Fruit fly (Drosophila melanogaster) whole organism, embryonic: ENCODE data around the gene CG9132.
A peak's percentile ranks its signal among the peaks of the same experiment; 100 is the strongest.

ENCODE experiments used
- Ada2b ChIP-seq: fragments of 200-800 bp; sonication (Bioruptor generic); IDR thresholded peaks from 2 replicates; pipeline ENCODE4 v1.3.6; 2022; ENCODE audit warnings: missing biosample characterization, missing genetic modification characterization
- Atf-2 ChIP-seq: fragments of 200-800 bp; sonication (Bioruptor generic); optimal IDR thresholded peaks from 2 replicates; lab custom pipeline; 2016; ENCODE audit warnings: missing biosample characterization, missing genetic modification characterization
- Atf3 ChIP-seq: fragments of 200-800 bp; sonication (Bioruptor generic); optimal IDR thresholded peaks from 3 replicates; lab custom pipeline; 2016; ENCODE audit warnings: missing biosample characterization, missing genetic modification characterization
- Atf6 ChIP-seq: fragments of 200-800 bp; sonication (Bioruptor generic); IDR thresholded peaks from 2 replicates; pipeline ENCODE4 v1.3.6; 2022; ENCODE audit warnings: missing biosample characterization, missing genetic modification characterization
- Bdp1 ChIP-seq: fragments of 200-800 bp; sonication (Bioruptor generic); optimal IDR thresholded peaks from 3 replicates; lab custom pipeline; 2016; ENCODE audit warnings: missing biosample characterization, missing genetic modification characterization
- CG10147 ChIP-seq: fragments of 200-800 bp; sonication (Bioruptor generic); optimal IDR thresholded peaks from 2 replicates; lab custom pipeline; 2019; ENCODE audit warnings: missing biosample characterization, mild to moderate bottlenecking, missing genetic modification characterization, moderate library complexity
- CG10209 ChIP-seq: fragments of 200-800 bp; sonication (Bioruptor generic); optimal IDR thresholded peaks from 3 replicates; lab custom pipeline; 2017; ENCODE audit warnings: missing biosample characterization, mild to moderate bottlenecking, missing genetic modification characterization, missing genetic modification reagents
- CG11398 ChIP-seq: fragments of 200-800 bp; sonication (Bioruptor generic); optimal IDR thresholded peaks from 2 replicates; lab custom pipeline; 2016; ENCODE audit warnings: missing biosample characterization, missing genetic modification characterization
- CG13624 ChIP-seq: fragments of 200-800 bp; sonication (Bioruptor generic); optimal IDR thresholded peaks from 2 replicates; lab custom pipeline; 2016; ENCODE audit warnings: missing biosample characterization, missing genetic modification characterization
- CG1603 ChIP-seq: fragments of 200-800 bp; sonication (Bioruptor generic); optimal IDR thresholded peaks from 2 replicates; lab custom pipeline; 2019; ENCODE audit warnings: missing biosample characterization, mild to moderate bottlenecking, missing genetic modification characterization, moderate library complexity
- CG16779 ChIP-seq: fragments of 200-800 bp; sonication (Bioruptor generic); IDR thresholded peaks from 2 replicates; pipeline ENCODE4 v1.3.6; 2022; ENCODE audit warnings: missing biosample characterization, missing genetic modification characterization
- CG17802 ChIP-seq: fragments of 200-800 bp; sonication (Bioruptor generic); optimal IDR thresholded peaks from 2 replicates; lab custom pipeline; 2018; ENCODE audit warnings: missing biosample characterization, mild to moderate bottlenecking, missing genetic modification characterization, moderate library complexity
- CG18011 ChIP-seq: fragments of 200-800 bp; sonication (Bioruptor generic); optimal IDR thresholded peaks from 2 replicates; lab custom pipeline; 2017; ENCODE audit warnings: missing biosample characterization, missing genetic modification characterization, mild to moderate bottlenecking, moderate library complexity, missing genotype
- CG2129 ChIP-seq: fragments of 200-800 bp; sonication (Bioruptor generic); IDR thresholded peaks from 2 replicates; pipeline ENCODE4 v1.3.6; 2022; ENCODE audit warnings: missing biosample characterization, missing genetic modification characterization; ENCODE audit not compliant: partially characterized antibody
- CG30020 ChIP-seq: fragments of 200-800 bp; optimal IDR thresholded peaks from 2 replicates; lab custom pipeline; 2019; ENCODE audit warnings: missing biosample characterization, mild to moderate bottlenecking, missing genetic modification characterization, moderate library complexity
- CG4707 ChIP-seq: fragments of 200-800 bp; sonication (Bioruptor generic); optimal IDR thresholded peaks from 2 replicates; lab custom pipeline; 2018; ENCODE audit warnings: missing biosample characterization, mild to moderate bottlenecking, missing genetic modification characterization, moderate library complexity
- CG5953 ChIP-seq: fragments of 200-800 bp; sonication (Bioruptor generic); IDR thresholded peaks from 2 replicates; pipeline ENCODE4 v1.3.6; 2022; ENCODE audit warnings: missing biosample characterization, missing genetic modification characterization
- CG6689 ChIP-seq: fragments of 200-800 bp; sonication (Bioruptor generic); IDR thresholded peaks from 2 replicates; pipeline ENCODE4 v1.3.6; 2022; ENCODE audit warnings: missing biosample characterization, missing genetic modification characterization
- CG8359 ChIP-seq: fragments of 200-800 bp; sonication (Bioruptor generic); optimal IDR thresholded peaks from 2 replicates; lab custom pipeline; 2017; ENCODE audit warnings: missing biosample characterization, mild to moderate bottlenecking, missing genetic modification characterization, borderline replicate concordance
- CG9215 ChIP-seq: fragments of 200-800 bp; sonication (Bioruptor generic); IDR thresholded peaks from 2 replicates; pipeline ENCODE4 v1.3.6; 2022; ENCODE audit warnings: missing biosample characterization, missing genetic modification characterization
- CG9932 ChIP-seq: fragments of 200-800 bp; sonication (Bioruptor generic); IDR thresholded peaks from 2 replicates; pipeline ENCODE4 v1.3.6; 2022; ENCODE audit warnings: missing biosample characterization, missing genetic modification characterization
- Drgx ChIP-seq: fragments of 200-800 bp; sonication (Bioruptor generic); IDR thresholded peaks from 2 replicates; pipeline ENCODE4 v1.3.6; 2022; ENCODE audit warnings: missing biosample characterization, missing genetic modification characterization
- Fer3 ChIP-seq: fragments of 200-800 bp; sonication (Bioruptor generic); optimal IDR thresholded peaks from 2 replicates; lab custom pipeline; 2018; ENCODE audit warnings: missing biosample characterization, mild to moderate bottlenecking, missing genetic modification characterization, moderate library complexity
- HHEX ChIP-seq: fragments of 200-800 bp; sonication (Bioruptor generic); optimal IDR thresholded peaks from 3 replicates; lab custom pipeline; 2017; ENCODE audit warnings: missing biosample characterization, mild to moderate bottlenecking, missing genetic modification characterization, missing genetic modification reagents
- Jarid2 ChIP-seq: fragments of 200-800 bp; sonication (Bioruptor generic); optimal IDR thresholded peaks from 3 replicates; lab custom pipeline; 2017; ENCODE audit warnings: mild to moderate bottlenecking, missing biosample characterization, missing genetic modification reagents, missing genetic modification characterization
- Med ChIP-seq: fragments of 200-800 bp; sonication (Bioruptor generic); peaks from one replicate; lab custom pipeline; 2016; ENCODE audit warnings: missing biosample characterization, missing genetic modification characterization, mild to moderate bottlenecking, inconsistent platforms, moderate library complexity
- Oaz ChIP-seq: fragments of 200-800 bp; sonication (Bioruptor generic); IDR thresholded peaks from 2 replicates; pipeline ENCODE4 v1.3.6; 2022; ENCODE audit warnings: missing biosample characterization, missing genetic modification characterization
- Oli ChIP-seq: fragments of 200-800 bp; sonication (Bioruptor generic); optimal IDR thresholded peaks from 2 replicates; lab custom pipeline; 2018; ENCODE audit warnings: missing biosample characterization, mild to moderate bottlenecking, missing genetic modification characterization, moderate library complexity
- PHDP ChIP-seq: fragments of 200-800 bp; sonication (Bioruptor generic); optimal IDR thresholded peaks from 3 replicates; lab custom pipeline; 2018; ENCODE audit warnings: missing biosample characterization, mild to moderate bottlenecking, missing genetic modification characterization, moderate library complexity
- Rx ChIP-seq: fragments of 200-800 bp; sonication (Bioruptor generic); IDR thresholded peaks from 2 replicates; pipeline ENCODE4 v1.3.6; 2022; ENCODE audit warnings: missing biosample characterization, missing genetic modification characterization
- bab2 ChIP-seq: fragments of 200-800 bp; sonication (Bioruptor generic); optimal IDR thresholded peaks from 2 replicates; lab custom pipeline; 2016; ENCODE audit warnings: missing biosample characterization, missing genetic modification characterization
- bsh ChIP-seq, 2 experiments: fragments of 200-800 bp; sonication (Bioruptor generic); optimal IDR thresholded peaks; 2 replicates each; lab custom pipeline; 2017 to 2018; ENCODE audit warnings: mild to moderate bottlenecking in 2 of 2, missing biosample characterization in 2 of 2, missing genetic modification characterization in 2 of 2, moderate library complexity in 1 of 2
- chif ChIP-seq, 2 experiments: fragments of 200-800 bp; sonication (Bioruptor generic); optimal IDR thresholded peaks; 3 replicates each; lab custom pipeline; 2016; ENCODE audit warnings: missing biosample characterization in 2 of 2, missing genetic modification characterization in 2 of 2
- cwo ChIP-seq: fragments of 200-800 bp; sonication (Bioruptor generic); optimal IDR thresholded peaks from 3 replicates; lab custom pipeline; 2017; ENCODE audit warnings: missing biosample characterization, missing genetic modification characterization, mild to moderate bottlenecking, moderate library complexity, missing genetic modification reagents
- danr ChIP-seq: fragments of 200-800 bp; sonication (Bioruptor generic); IDR thresholded peaks from 2 replicates; pipeline ENCODE4 v1.3.6; 2022; ENCODE audit warnings: missing biosample characterization, missing genetic modification characterization
- dati ChIP-seq: fragments of 200-800 bp; sonication (Bioruptor generic); IDR thresholded peaks from 2 replicates; pipeline ENCODE4 v1.3.6; 2022; ENCODE audit warnings: missing biosample characterization, missing genetic modification characterization
- dm ChIP-seq: fragments of 200-800 bp; sonication (Bioruptor generic); optimal IDR thresholded peaks from 3 replicates; lab custom pipeline; 2016; ENCODE audit warnings: missing biosample characterization, missing genetic modification characterization
- gem ChIP-seq: fragments of 200-800 bp; sonication (Bioruptor generic); optimal IDR thresholded peaks from 2 replicates; lab custom pipeline; 2019; ENCODE audit warnings: missing biosample characterization, mild to moderate bottlenecking, missing genetic modification characterization, moderate library complexity
- grau ChIP-seq: fragments of 200-800 bp; optimal IDR thresholded peaks from 3 replicates; lab custom pipeline; 2019; ENCODE audit warnings: missing biosample characterization, mild to moderate bottlenecking, missing genetic modification characterization, moderate library complexity
- gsb-n ChIP-seq: fragments of 200-800 bp; sonication (Bioruptor generic); optimal IDR thresholded peaks from 3 replicates; lab custom pipeline; 2018; ENCODE audit warnings: missing biosample characterization, mild to moderate bottlenecking, missing genetic modification characterization
- lmd ChIP-seq: fragments of 200-800 bp; sonication (Bioruptor generic); IDR thresholded peaks from 2 replicates; pipeline ENCODE4 v1.3.6; 2022; ENCODE audit warnings: missing biosample characterization, missing genetic modification characterization
- nau ChIP-seq: fragments of 200-800 bp; sonication (Bioruptor generic); optimal IDR thresholded peaks from 3 replicates; lab custom pipeline; 2017; ENCODE audit warnings: missing biosample characterization, mild to moderate bottlenecking, missing genetic modification characterization, missing genetic modification reagents
- onecut ChIP-seq: fragments of 200-800 bp; sonication (Bioruptor generic); IDR thresholded peaks from 2 replicates; pipeline ENCODE4 v1.3.6; 2022; ENCODE audit warnings: missing biosample characterization, missing genetic modification characterization
- row ChIP-seq: fragments of 200-800 bp; sonication (Bioruptor generic); IDR thresholded peaks from 3 replicates; pipeline ENCODE4 v1.3.6; 2022; ENCODE audit warnings: missing biosample characterization, missing genetic modification characterization
- sens ChIP-seq: fragments of 200-800 bp; sonication (Bioruptor generic); peaks from one replicate; lab custom pipeline; 2016; ENCODE audit warnings: missing biosample characterization, missing genetic modification characterization
- sisA ChIP-seq: fragments of 200-800 bp; sonication (Bioruptor generic); IDR thresholded peaks from 2 replicates; pipeline ENCODE4 v1.3.6; 2022; ENCODE audit warnings: missing biosample characterization, missing genetic modification characterization
- sr ChIP-seq: fragments of 200-800 bp; sonication (Bioruptor generic); IDR thresholded peaks from 3 replicates; pipeline ENCODE4 v1.3.6; 2022; ENCODE audit warnings: missing biosample characterization, missing genetic modification characterization
- zf30C ChIP-seq: fragments of 200-800 bp; sonication (Bioruptor generic); optimal IDR thresholded peaks from 3 replicates; lab custom pipeline; 2018; ENCODE audit warnings: missing biosample characterization, mild to moderate bottlenecking, missing genetic modification characterization

The CG9132 gene

DNA sequence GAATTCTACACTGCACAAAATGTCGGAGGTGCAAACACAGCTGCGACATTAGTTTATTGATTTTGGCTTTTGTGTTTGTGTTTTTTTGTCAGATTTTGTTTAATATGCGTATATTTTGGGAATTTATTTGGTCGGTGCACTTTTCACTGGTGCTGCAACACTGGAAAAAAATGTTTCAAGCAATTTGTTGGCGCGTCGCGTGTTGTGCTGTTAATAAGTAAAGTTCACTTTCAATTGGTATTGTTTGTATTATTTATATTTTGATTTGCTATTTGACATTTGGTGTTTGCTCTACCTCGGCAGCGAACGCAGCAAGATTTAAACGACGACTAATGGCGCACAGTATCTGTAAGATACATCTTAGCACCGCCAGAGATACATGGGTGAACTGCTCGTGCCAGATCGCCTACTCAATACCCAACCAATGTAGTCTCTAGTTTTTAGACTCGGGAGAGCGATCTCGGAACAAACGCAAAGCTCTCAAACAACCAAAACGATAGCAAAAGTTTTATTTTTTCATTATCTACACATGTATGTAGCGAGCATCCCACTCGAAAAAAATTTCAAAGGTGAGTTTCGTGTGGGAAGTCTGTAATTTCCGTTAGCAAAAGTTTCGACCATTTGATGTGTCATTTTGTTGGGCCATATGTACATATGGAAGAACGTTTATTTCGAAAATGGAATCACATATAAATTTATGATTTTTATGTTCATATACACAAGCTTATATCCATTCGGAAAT is 18.2 kb downstream of the CG9132 start (continued):
- TF ChIP-seq onecut (GFP tag; lab: Robert Waterston, UW), result peak; percentile 34
- no peak for TF ChIP-seq Atf3 (GFP tag; lab: Kevin White, UChicago)
- TF ChIP-seq Bdp1 (GFP tag; lab: Kevin White, UChicago), result peak; percentile 10
- TF ChIP-seq chif (GFP tag; optimal IDR thresholded peaks at IDR 0.05; lab: Kevin White, UChicago), result peak; percentile 47 to 58
- peak; percentile 5 for TF ChIP-seq gsb-n (tag; lab: Kevin White, UChicago)
- peak; percentile 19 for TF ChIP-seq Jarid2 (GFP tag; lab: Kevin White, UChicago)
- no peak for TF ChIP-seq CG2129 (GFP tag; lab: Robert Waterston, UW)
- peak; percentile 44 for TF ChIP-seq cwo (GFP tag; lab: Kevin White, UChicago)
- peak; percentile 47 for TF ChIP-seq grau (tag; lab: Kevin White, UChicago)
- TF ChIP-seq CG16779, result no peak
- no peak for TF ChIP-seq CG30020 (tag; lab: Kevin White, UChicago)
- TF ChIP-seq CG4707 (GFP tag; lab: Kevin White, UChicago), result no peak
- no peak for TF ChIP-seq CG5953 (GFP tag; lab: Robert Waterston, UW)
- TF ChIP-seq Ada2b (GFP tag; lab: Robert Waterston, UW), result peak; percentile 58
- TF ChIP-seq CG17802 (tag; lab: Kevin White, UChicago), result peak; percentile 13
- peak; percentile 11 for TF ChIP-seq nau
- TF ChIP-seq zf30C (GFP tag; lab: Kevin White, UChicago), result peak; percentile 43
- TF ChIP-seq HHEX (GFP tag; lab: Kevin White, UChicago), result peak; percentile 21
- peak; percentile 52 for TF ChIP-seq row (GFP tag; lab: Robert Waterston, UW)
- TF ChIP-seq sisA (GFP tag; lab: Robert Waterston, UW), result peak; percentile 46
- TF ChIP-seq sr (GFP tag; lab: Robert Waterston, UW), result peak; percentile 90
- TF ChIP-seq dati (GFP tag; lab: Robert Waterston, UW), result no peak
- no peak for TF ChIP-seq danr (GFP tag; lab: Robert Waterston, UW)
- peak; percentile 60 for TF ChIP-seq Atf-2 (GFP tag; lab: Kevin White, UChicago)
- peak; percentile 9 for TF ChIP-seq dm (GFP tag; lab: Kevin White, UChicago)
- TF ChIP-seq, all 482 proteins: peak for 252

dm6 chrX:16781055-16781454 is 19.5 kb downstream of the CG9132 start:
- TF ChIP-seq dati (GFP tag; lab: Robert Waterston, UW) (no peak), bsh (GFP tag; optimal IDR thresholded peaks at IDR 0.05; lab: Kevin White, UChicago) (no peak), sisA (GFP tag; lab: Robert Waterston, UW) (peak; percentile 21; the same call in 1 of the 2 replicates), chif (GFP tag; optimal IDR thresholded peaks at IDR 0.05; lab: Kevin White, UChicago) (peak in 1 of 2 experiments; percentile 22), PHDP (tag; lab: Kevin White, UChicago) (peak; percentile 12), gem (peak; percentile 51), Fer3 (tag; lab: Kevin White, UChicago) (peak; percentile 19), Rx (GFP tag; lab: Robert Waterston, UW) (peak; percentile 32; the same call in 1 of the 2 replicates), lmd (GFP tag; lab: Robert Waterston, UW) (peak; percentile 19; the same call in 1 of the 2 replicates), CG10147 (GFP tag; lab: Kevin White, UChicago) (peak; percentile 2), CG10209 (GFP tag; lab: Kevin White, UChicago) (peak; percentile 15), CG9932 (GFP tag; lab: Robert Waterston, UW) (peak; percentile 59; the same call in 1 of the 2 replicates), CG11398 (GFP tag; lab: Kevin White, UChicago) (peak; percentile 8), CG1603 (peak; percentile 16), Oaz (no peak), CG13624 (GFP tag; lab: Kevin White, UChicago) (peak; percentile 46), Oli (tag; lab: Kevin White, UChicago) (peak; percentile 8), CG9215 (GFP tag; lab: Robert Waterston, UW) (peak; percentile 21; the same call in 1 of the 2 replicates), Drgx (GFP tag; lab: Robert Waterston, UW) (0 out of 2 replicates have a peak, but pooled peaks have one; percentile 25), CG18011 (GFP tag; lab: Kevin White, UChicago) (no peak), CG8359 (GFP tag; lab: Kevin White, UChicago) (no peak), Atf6 (GFP tag; lab: Robert Waterston, UW) (peak; percentile 59), CG6689 (GFP tag; lab: Robert Waterston, UW) (peak; percentile 50; the same call in 1 of the 2 replicates), bab2 (GFP tag; lab: Kevin White, UChicago) (peak; percentile 27), sens (GFP tag; lab: Kevin White, UChicago) (peak; percentile 68), Med (peak; percentile 88)
